Worm (Caenorhabditis elegans) whole organism, mixed stage, embryonic: ENCODE results near the gene hmp-1.

Experiments
- M03D4.4 ChIP-seq: sonication (generic microtip); optimal IDR thresholded peaks from 2 replicates; lab custom pipeline; 2017; ENCODE audit warnings: mild to moderate bottlenecking, missing genetic modification characterization, missing compliant biosample characterization
- bed-3 ChIP-seq: fragments of 200-800 bp; sonication (Bioruptor generic); optimal IDR thresholded peaks from 3 replicates; lab custom pipeline; 2018; ENCODE audit warnings: mild to moderate bottlenecking, missing genetic modification characterization, moderate library complexity, missing compliant biosample characterization
- blmp-1 ChIP-seq: fragments of 150-350 bp; optimal IDR thresholded peaks from 2 replicates; lab custom pipeline; 2014; ENCODE audit warnings: missing biosample characterization, missing genetic modification characterization
- ces-1 ChIP-seq: fragments of 150-350 bp; optimal IDR thresholded peaks from 2 replicates; lab custom pipeline; 2014; ENCODE audit warnings: missing biosample characterization, missing genetic modification reagents, missing genetic modification characterization
- drap-1 ChIP-seq: fragments of 200-800 bp; sonication (Bioruptor generic); optimal IDR thresholded peaks from 3 replicates; lab custom pipeline; 2018; ENCODE audit warnings: mild to moderate bottlenecking, missing genetic modification characterization, missing compliant biosample characterization
- elt-1 ChIP-seq: sonication (generic microtip); optimal IDR thresholded peaks from 2 replicates; lab custom pipeline; 2017; ENCODE audit warnings: missing genetic modification characterization, mild to moderate bottlenecking, missing compliant biosample characterization, antibody characterized with exemption, moderate library complexity, borderline replicate concordance; ENCODE audit not compliant: insufficient read depth
- elt-3 ChIP-seq: fragments of 150-350 bp; optimal IDR thresholded peaks from 2 replicates; lab custom pipeline; 2014; ENCODE audit warnings: missing biosample characterization, missing genetic modification characterization
- ham-2 ChIP-seq: fragments of 200-800 bp; sonication (Bioruptor generic); optimal IDR thresholded peaks from 2 replicates; lab custom pipeline; 2018; ENCODE audit warnings: mild to moderate bottlenecking, missing genetic modification characterization, missing compliant biosample characterization
- hlh-1 ChIP-seq: fragments of 150-350 bp; optimal IDR thresholded peaks from 2 replicates; lab custom pipeline; 2014; ENCODE audit warnings: missing biosample characterization, missing genetic modification reagents, missing genetic modification characterization
- lin-13 ChIP-seq: fragments of 150-350 bp; optimal IDR thresholded peaks from 2 replicates; lab custom pipeline; 2014; ENCODE audit warnings: missing biosample characterization, missing genetic modification characterization
- lin-32 ChIP-seq: fragments of 200-800 bp; sonication (Bioruptor generic); optimal IDR thresholded peaks from 2 replicates; lab custom pipeline; 2018; ENCODE audit warnings: mild to moderate bottlenecking, missing genetic modification characterization, missing compliant biosample characterization
- lsy-2 ChIP-seq: fragments of 150-350 bp; optimal IDR thresholded peaks from 2 replicates; lab custom pipeline; 2014; ENCODE audit warnings: missing biosample characterization, missing genetic modification characterization
- mep-1 ChIP-seq: fragments of 150-350 bp; optimal IDR thresholded peaks from 2 replicates; lab custom pipeline; 2017; ENCODE audit warnings: missing biosample characterization, missing genetic modification reagents, missing genetic modification characterization, inconsistent platforms
- mls-2 ChIP-seq: sonication (generic microtip); optimal IDR thresholded peaks from 2 replicates; lab custom pipeline; 2016; ENCODE audit warnings: mild to moderate bottlenecking, missing genetic modification characterization, moderate library complexity, missing compliant biosample characterization
- nhr-2 ChIP-seq: fragments of 150-350 bp; optimal IDR thresholded peaks from 2 replicates; lab custom pipeline; 2014; ENCODE audit warnings: missing biosample characterization, missing genetic modification characterization
- nhr-237 ChIP-seq: fragments of 150-350 bp; optimal IDR thresholded peaks from 2 replicates; lab custom pipeline; 2014; ENCODE audit warnings: missing biosample characterization, missing genetic modification characterization
- nhr-28 ChIP-seq: fragments of 150-350 bp; optimal IDR thresholded peaks from 2 replicates; lab custom pipeline; 2014; ENCODE audit warnings: missing biosample characterization, missing genetic modification characterization
- nhr-76 ChIP-seq: sonication (generic microtip); optimal IDR thresholded peaks from 2 replicates; lab custom pipeline; 2017; ENCODE audit warnings: missing biosample characterization, missing genetic modification characterization
- pha-4 ChIP-seq: fragments of 150-350 bp; optimal IDR thresholded peaks from 2 replicates; lab custom pipeline; 2018; ENCODE audit warnings: missing biosample characterization, missing genetic modification reagents, missing genetic modification characterization
- snpc-4 ChIP-seq: fragments of 150-350 bp; optimal IDR thresholded peaks from 2 replicates; lab custom pipeline; 2014; ENCODE audit warnings: missing biosample characterization, missing genetic modification characterization
- tbx-8 ChIP-seq: fragments of 200-800 bp; sonication (Bioruptor generic); optimal IDR thresholded peaks from 2 replicates; lab custom pipeline; 2018; ENCODE audit warnings: mild to moderate bottlenecking, missing genetic modification characterization, moderate library complexity, missing compliant biosample characterization
- unc-39 ChIP-seq: fragments of 150-350 bp; optimal IDR thresholded peaks from 2 replicates; lab custom pipeline; 2014; ENCODE audit warnings: missing biosample characterization, missing genetic modification characterization
- zip-8 ChIP-seq: fragments of 150-350 bp; optimal IDR thresholded peaks from 2 replicates; lab custom pipeline; 2014; ENCODE audit warnings: missing biosample characterization, missing genetic modification characterization

Gene hmp-1

ce11 chrV:11799252-11799822, 46.3 kb upstream of the hmp-1 start:
- peak; percentile 38 for TF ChIP-seq nhr-237 (tag; lab: Kevin White, UChicago)
- TF ChIP-seq tbx-8 (GFP tag; lab: Kevin White, UChicago): no peak
- TF ChIP-seq elt-3 (tag; lab: Kevin White, UChicago): peak; percentile 37
- TF ChIP-seq drap-1 (GFP tag; lab: Kevin White, UChicago): no peak

- TF ChIP-seq pha-4 (tag; lab: Kevin White, UChicago) (no peak), lsy-2 (no peak), unc-39 (tag; lab: Kevin White, UChicago) (no peak)
These were observed 45.2 kb upstream of the hmp-1 start for ce11 chrV:11800486-11800885.

ce11 chrV:11801076-11801849, 44.4 kb upstream of the hmp-1 start:
- no peak for TF ChIP-seq blmp-1
- TF ChIP-seq elt-1 (tag; lab: Kevin White, UChicago): peak; percentile 64

ce11 chrV:11802508-11802907, 43.2 kb upstream of the hmp-1 start:
- TF ChIP-seq snpc-4 (tag; lab: Kevin White, UChicago) (no peak), lin-13 (tag; lab: Kevin White, UChicago) (no peak), tbx-8 (GFP tag; lab: Kevin White, UChicago) (no peak), mls-2 (no peak), blmp-1 (peak; percentile 33), M03D4.4 (tag; lab: Kevin White, UChicago) (no peak), ham-2 (GFP tag; lab: Kevin White, UChicago) (peak; percentile 19), elt-3 (tag; lab: Kevin White, UChicago) (peak; percentile 66), nhr-237 (tag; lab: Kevin White, UChicago) (no peak), zip-8 (tag; lab: Kevin White, UChicago) (no peak), ces-1 (GFP tag; lab: Kevin White, UChicago) (no peak)

ce11 chrV:11803518-11803994, 42.1 kb upstream of the hmp-1 start:
- TF ChIP-seq lin-32 (GFP tag; lab: Kevin White, UChicago): no peak
- no peak for TF ChIP-seq hlh-1 (tag; lab: Kevin White, UChicago)
- no peak for TF ChIP-seq nhr-76 (tag; lab: Kevin White, UChicago)
- no peak for TF ChIP-seq ces-1 (GFP tag; lab: Kevin White, UChicago)
- no peak for TF ChIP-seq drap-1 (GFP tag; lab: Kevin White, UChicago)
- TF ChIP-seq tbx-8 (GFP tag; lab: Kevin White, UChicago): no peak
- no peak for TF ChIP-seq snpc-4 (tag; lab: Kevin White, UChicago)
- TF ChIP-seq nhr-2 (tag; lab: Kevin White, UChicago): no peak

- TF ChIP-seq elt-1 (tag; lab: Kevin White, UChicago): no peak
- TF ChIP-seq lsy-2: no peak
- no peak for TF ChIP-seq lin-13 (tag; lab: Kevin White, UChicago)
- no peak for TF ChIP-seq bed-3 (GFP tag; lab: Kevin White, UChicago)
- TF ChIP-seq pha-4 (tag; lab: Kevin White, UChicago): no peak
- TF ChIP-seq ces-1 (GFP tag; lab: Kevin White, UChicago): no peak
- TF ChIP-seq, all 35 proteins: peak for 0
These were observed 35.7 kb upstream of the hmp-1 start for ce11 chrV:11809935-11810334.

ce11 chrV:11811921-11812320, 33.8 kb upstream of the hmp-1 start, which contains the start of gene D2023.3:
D2023.3 (minus strand) TSS chrV:11812021.
- TF ChIP-seq nhr-28 (tag; lab: Kevin White, UChicago) (no peak), nhr-237 (tag; lab: Kevin White, UChicago) (no peak), mep-1 (tag; lab: Kevin White, UChicago) (no peak), snpc-4 (tag; lab: Kevin White, UChicago) (no peak), bed-3 (GFP tag; lab: Kevin White, UChicago) (no peak)
